Fruit fly (Drosophila melanogaster) whole organism, prepupa: ENCODE data around the gene CG13060.
A peak's percentile ranks its signal among the peaks of the same experiment; 100 is the strongest.

Source experiments
- Blimp-1 ChIP-seq: fragments of 200-800 bp; sonication (Bioruptor generic); optimal IDR thresholded peaks from 3 replicates; lab custom pipeline; 2017; ENCODE audit warnings: missing biosample characterization, missing genetic modification characterization, mild to moderate bottlenecking, moderate library complexity, missing genetic modification reagents
- CG10631 ChIP-seq: fragments of 200-800 bp; sonication (Bioruptor generic); optimal IDR thresholded peaks from 2 replicates; lab custom pipeline; 2016; ENCODE audit warnings: missing biosample characterization, missing genetic modification characterization
- CG11294 ChIP-seq: fragments of 200-800 bp; sonication (Bioruptor generic); IDR thresholded peaks from 2 replicates; pipeline ENCODE4 v1.3.6; 2022; ENCODE audit warnings: missing biosample characterization, missing genetic modification characterization
- CG11762 ChIP-seq: fragments of 200-800 bp; sonication (Bioruptor generic); optimal IDR thresholded peaks from 3 replicates; lab custom pipeline; 2016; ENCODE audit warnings: missing biosample characterization, missing genetic modification characterization; ENCODE audit not compliant: insufficient read depth
- CG15336 ChIP-seq: fragments of 200-800 bp; sonication (Bioruptor generic); IDR thresholded peaks from 2 replicates; pipeline ENCODE4 v1.3.6; 2022; ENCODE audit warnings: missing biosample characterization, missing genetic modification characterization
- CG1621 ChIP-seq: fragments of 200-800 bp; sonication (Bioruptor generic); optimal IDR thresholded peaks from 3 replicates; lab custom pipeline; 2018; ENCODE audit warnings: missing biosample characterization, mild to moderate bottlenecking, missing genetic modification characterization
- CG16779 ChIP-seq: fragments of 200-800 bp; sonication (Bioruptor generic); optimal IDR thresholded peaks from 3 replicates; lab custom pipeline; 2017; ENCODE audit warnings: missing biosample characterization, mild to moderate bottlenecking, missing genetic modification characterization
- CG32006 ChIP-seq: fragments of 200-800 bp; sonication (Bioruptor generic); optimal IDR thresholded peaks from 3 replicates; lab custom pipeline; 2017; ENCODE audit warnings: missing biosample characterization, mild to moderate bottlenecking, missing genetic modification characterization
- CG3919 ChIP-seq: fragments of 200-800 bp; sonication (Bioruptor generic); optimal IDR thresholded peaks from 3 replicates; lab custom pipeline; 2016; ENCODE audit warnings: missing biosample characterization, missing genetic modification characterization
- CG4318 ChIP-seq: fragments of 200-800 bp; sonication (Bioruptor generic); optimal IDR thresholded peaks from 3 replicates; lab custom pipeline; 2017; ENCODE audit warnings: missing biosample characterization, mild to moderate bottlenecking, missing genetic modification characterization
- CG6276 ChIP-seq: fragments of 200-800 bp; sonication (Bioruptor generic); optimal IDR thresholded peaks from 2 replicates; lab custom pipeline; 2017; ENCODE audit warnings: missing biosample characterization, mild to moderate bottlenecking, missing genetic modification characterization
- CG6808 ChIP-seq: fragments of 200-800 bp; sonication (Bioruptor generic); optimal IDR thresholded peaks from 3 replicates; lab custom pipeline; 2017; ENCODE audit warnings: missing biosample characterization, missing genetic modification characterization, mild to moderate bottlenecking, moderate library complexity, missing genetic modification reagents
- CG7368 ChIP-seq: fragments of 200-800 bp; sonication (Bioruptor generic); optimal IDR thresholded peaks from 3 replicates; lab custom pipeline; 2016; ENCODE audit warnings: missing biosample characterization, missing genetic modification characterization
- CG8319 ChIP-seq: fragments of 200-800 bp; sonication (Bioruptor generic); optimal IDR thresholded peaks from 3 replicates; lab custom pipeline; 2016; ENCODE audit warnings: missing biosample characterization, missing genetic modification characterization
- CG8632 ChIP-seq: fragments of 200-800 bp; sonication (Bioruptor generic); optimal IDR thresholded peaks from 3 replicates; lab custom pipeline; 2016; ENCODE audit warnings: missing biosample characterization, missing genetic modification characterization
- CG9139 ChIP-seq: fragments of 200-800 bp; sonication (Bioruptor generic); optimal IDR thresholded peaks from 3 replicates; lab custom pipeline; 2017; ENCODE audit warnings: missing biosample characterization, mild to moderate bottlenecking, missing genetic modification characterization
- Eip75B ChIP-seq: fragments of 200-800 bp; sonication (Bioruptor generic); optimal IDR thresholded peaks from 3 replicates; lab custom pipeline; 2016; ENCODE audit warnings: missing biosample characterization, missing genetic modification characterization
- Eip78C ChIP-seq: fragments of 200-800 bp; sonication (Bioruptor generic); peaks from one replicate; lab custom pipeline; 2016; ENCODE audit warnings: missing biosample characterization, missing genetic modification characterization
- Ets21C ChIP-seq: fragments of 200-800 bp; sonication (Bioruptor generic); optimal IDR thresholded peaks from 3 replicates; lab custom pipeline; 2016; ENCODE audit warnings: missing biosample characterization, missing genetic modification characterization
- Hr39 ChIP-seq: fragments of 200-800 bp; sonication (Bioruptor generic); optimal IDR thresholded peaks from 2 replicates; lab custom pipeline; 2016; ENCODE audit warnings: missing biosample characterization, missing genetic modification characterization
- Hr4 ChIP-seq: fragments of 200-800 bp; sonication (Bioruptor generic); optimal IDR thresholded peaks from 3 replicates; lab custom pipeline; 2016; ENCODE audit warnings: missing biosample characterization, missing genetic modification characterization
- Met ChIP-seq: fragments of 200-800 bp; sonication (Bioruptor generic); optimal IDR thresholded peaks from 3 replicates; lab custom pipeline; 2016; ENCODE audit warnings: missing biosample characterization, missing genetic modification characterization
- Sox102F ChIP-seq: fragments of 200-800 bp; sonication (Bioruptor generic); optimal IDR thresholded peaks from 2 replicates; lab custom pipeline; 2016; ENCODE audit warnings: missing biosample characterization, mild to moderate bottlenecking, missing genetic modification characterization
- Sox14 ChIP-seq: fragments of 200-800 bp; sonication (Bioruptor generic); optimal IDR thresholded peaks from 3 replicates; lab custom pipeline; 2016; ENCODE audit warnings: missing biosample characterization, missing genetic modification characterization
- Sox15 ChIP-seq: fragments of 200-800 bp; sonication (Bioruptor generic); optimal IDR thresholded peaks from 3 replicates; lab custom pipeline; 2016; ENCODE audit warnings: missing biosample characterization, missing genetic modification characterization
- achi ChIP-seq: fragments of 200-800 bp; sonication (Bioruptor generic); optimal IDR thresholded peaks from 3 replicates; lab custom pipeline; 2016; ENCODE audit warnings: missing biosample characterization, missing genetic modification characterization
- acj6 ChIP-seq: fragments of 200-800 bp; sonication (Bioruptor generic); optimal IDR thresholded peaks from 3 replicates; lab custom pipeline; 2016; ENCODE audit warnings: missing biosample characterization, missing genetic modification characterization
- cyc ChIP-seq: fragments of 200-800 bp; sonication (Bioruptor generic); optimal IDR thresholded peaks from 3 replicates; lab custom pipeline; 2016; ENCODE audit warnings: missing biosample characterization, missing genetic modification characterization
- dac ChIP-seq: fragments of 200-800 bp; sonication (Bioruptor generic); optimal IDR thresholded peaks from 2 replicates; lab custom pipeline; 2017; ENCODE audit warnings: missing biosample characterization, mild to moderate bottlenecking, missing genetic modification characterization
- dsx ChIP-seq: fragments of 200-800 bp; optimal IDR thresholded peaks from 3 replicates; lab custom pipeline; 2019; ENCODE audit warnings: missing biosample characterization, mild to moderate bottlenecking, missing genetic modification characterization, moderate library complexity; ENCODE audit not compliant: poor library complexity, severe bottlenecking
- eg ChIP-seq: fragments of 200-800 bp; sonication (Bioruptor generic); IDR thresholded peaks from 3 replicates; pipeline ENCODE4 v1.3.6; 2022; ENCODE audit warnings: missing biosample characterization, missing genetic modification characterization
- fkh ChIP-seq: fragments of 200-800 bp; sonication (Bioruptor generic); optimal IDR thresholded peaks from 3 replicates; lab custom pipeline; 2017; ENCODE audit warnings: missing biosample characterization, mild to moderate bottlenecking, missing genetic modification characterization, moderate library complexity
- lz ChIP-seq: fragments of 200-800 bp; sonication (Bioruptor generic); optimal IDR thresholded peaks from 3 replicates; lab custom pipeline; 2016; ENCODE audit warnings: missing biosample characterization, missing genetic modification characterization
- net ChIP-seq: fragments of 200-800 bp; sonication (Bioruptor generic); optimal IDR thresholded peaks from 3 replicates; lab custom pipeline; 2016; ENCODE audit warnings: missing biosample characterization, missing genetic modification characterization
- pdm3 ChIP-seq: fragments of 200-800 bp; sonication (Bioruptor generic); optimal IDR thresholded peaks from 3 replicates; lab custom pipeline; 2016; ENCODE audit warnings: missing biosample characterization, missing genetic modification characterization
- salr ChIP-seq, 2 experiments: fragments of 200-800 bp; sonication (Bioruptor generic); optimal IDR thresholded peaks; 3 replicates each; lab custom pipeline; 2016 to 2018; ENCODE audit warnings: missing biosample characterization in 2 of 2, missing genetic modification characterization in 2 of 2, mild to moderate bottlenecking in 1 of 2
- ss ChIP-seq, 2 experiments: fragments of 200-800 bp; sonication (Bioruptor generic); optimal IDR thresholded peaks; 2 replicates in 1 of 2; 3 replicates in 1 of 2; lab custom pipeline; 2017 to 2018; ENCODE audit warnings: mild to moderate bottlenecking in 2 of 2, missing biosample characterization in 2 of 2, missing genetic modification characterization in 2 of 2, moderate library complexity in 1 of 2
- svp ChIP-seq: fragments of 200-800 bp; sonication (Bioruptor generic); peaks from one replicate; lab custom pipeline; 2016; ENCODE audit warnings: missing biosample characterization, missing genetic modification characterization
- vri ChIP-seq: fragments of 200-800 bp; sonication (Bioruptor generic); optimal IDR thresholded peaks from 3 replicates; lab custom pipeline; 2016; ENCODE audit warnings: missing biosample characterization, mild to moderate bottlenecking, missing genetic modification characterization

Gene CG13060

DNA sequence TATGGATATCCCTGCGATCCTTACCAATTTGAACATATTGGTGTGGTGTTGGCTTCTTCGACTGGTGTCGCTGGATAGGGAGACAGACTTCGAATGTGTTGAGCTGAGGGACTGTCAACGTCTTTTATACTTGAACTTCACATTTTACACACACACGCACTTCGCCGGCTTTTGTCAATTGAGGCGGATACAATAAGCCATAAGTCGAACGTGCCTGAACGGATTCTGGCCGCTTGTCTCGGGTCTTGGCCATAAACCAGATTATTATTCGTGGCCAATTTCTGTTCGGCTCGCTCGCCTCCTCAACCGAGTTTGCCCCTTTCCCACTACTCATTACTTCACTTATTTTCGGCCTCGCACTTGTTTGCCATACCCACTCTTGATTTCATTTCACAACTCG, 16.6 kb upstream of the CG13060 start, which contains the start of gene CG13044:
TSS of gene CG13044 (minus strand) at position 101 of the 400 bp plus-strand sequence.
- TF ChIP-seq CG11294 (GFP tag; lab: Robert Waterston, UW), result no peak
- no peak for TF ChIP-seq Sox14
- TF ChIP-seq Blimp-1, result peak; percentile 41

DNA sequence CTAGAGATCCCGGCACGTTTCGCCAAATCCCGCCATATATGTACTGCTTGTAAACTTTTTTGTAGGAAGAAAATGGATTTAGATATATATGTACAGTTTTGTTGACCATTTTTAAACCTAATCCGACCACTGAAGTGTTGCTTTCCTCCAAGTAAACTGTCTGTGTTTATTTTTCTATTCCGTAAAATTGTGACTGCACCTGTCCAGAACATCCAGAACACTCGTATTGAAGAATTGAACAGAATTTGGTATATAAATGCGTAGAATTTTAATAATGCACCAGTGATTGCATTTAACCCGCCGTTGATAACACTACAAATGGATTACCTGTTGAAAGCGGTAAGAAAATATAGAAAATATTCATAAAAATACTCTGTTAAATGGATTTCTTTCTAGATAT, 15.7 kb upstream of the CG13060 start, which contains the start of gene CG43249:
TSS of gene CG43249 (plus strand) at position 301 of the 400 bp plus-strand sequence.
- TF ChIP-seq CG1621 (tag; lab: Kevin White, UChicago) (no peak), CG8319 (GFP tag; lab: Kevin White, UChicago) (no peak), dsx (no peak), Sox15 (GFP tag; lab: Kevin White, UChicago) (no peak), Ets21C (GFP tag; lab: Kevin White, UChicago) (no peak), pdm3 (GFP tag; lab: Kevin White, UChicago) (no peak)

DNA sequence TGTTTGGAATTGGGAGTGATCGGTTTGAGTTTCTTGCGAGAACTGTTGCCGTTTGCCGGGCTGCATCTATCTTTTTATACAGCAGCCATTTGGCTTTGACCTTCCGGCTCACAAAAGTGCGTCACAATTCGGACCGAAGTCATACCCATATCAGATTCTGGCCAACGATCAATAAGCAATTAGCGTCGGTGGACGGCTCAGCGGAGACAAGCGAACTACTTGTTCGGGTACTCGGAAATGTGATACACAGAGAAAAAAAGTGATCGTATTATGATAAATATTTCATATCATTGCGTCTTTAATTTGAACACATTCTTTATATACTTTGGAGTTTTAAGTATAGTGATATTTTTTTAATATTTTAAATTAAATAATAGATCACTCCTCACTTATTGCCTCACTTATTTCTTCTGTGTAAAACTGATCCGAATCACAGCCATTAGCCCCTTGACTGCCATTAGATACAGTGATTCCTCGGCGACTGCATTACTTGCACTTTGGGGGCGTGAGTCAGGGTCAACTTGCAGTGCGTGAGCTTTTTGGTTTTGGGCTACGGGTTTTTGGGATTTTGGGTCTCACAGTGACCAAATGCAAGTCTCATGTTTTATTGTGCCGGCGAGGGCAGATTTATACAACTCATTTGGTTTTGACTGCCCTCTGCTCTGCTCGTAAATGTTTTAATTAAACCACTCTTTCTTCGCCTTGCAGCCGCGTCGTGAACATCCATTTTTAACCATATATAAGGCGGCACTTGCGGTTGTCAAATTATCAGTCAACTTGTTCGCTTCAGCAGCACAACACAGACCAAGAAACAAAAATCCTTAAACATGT, 13.6 kb upstream of the CG13060 start, which contains the start of the genes CG13043 and CG13063:
TSS of gene CG13043 (minus strand) at position 51 of the 831 bp plus-strand sequence.
TSS of gene CG13063 (plus strand) at position 781 of the 831 bp plus-strand sequence.
- TF ChIP-seq CG16779 (tag; lab: Kevin White, UChicago) (no peak), CG6808 (GFP tag; lab: Kevin White, UChicago) (no peak), Eip75B (GFP tag; lab: Kevin White, UChicago) (no peak), CG32006 (no peak), Sox102F (GFP tag; lab: Kevin White, UChicago) (no peak), CG8319 (GFP tag; lab: Kevin White, UChicago) (no peak), CG4318 (GFP tag; lab: Kevin White, UChicago) (no peak), svp (GFP tag; lab: Kevin White, UChicago) (peak; percentile 30)

DNA sequence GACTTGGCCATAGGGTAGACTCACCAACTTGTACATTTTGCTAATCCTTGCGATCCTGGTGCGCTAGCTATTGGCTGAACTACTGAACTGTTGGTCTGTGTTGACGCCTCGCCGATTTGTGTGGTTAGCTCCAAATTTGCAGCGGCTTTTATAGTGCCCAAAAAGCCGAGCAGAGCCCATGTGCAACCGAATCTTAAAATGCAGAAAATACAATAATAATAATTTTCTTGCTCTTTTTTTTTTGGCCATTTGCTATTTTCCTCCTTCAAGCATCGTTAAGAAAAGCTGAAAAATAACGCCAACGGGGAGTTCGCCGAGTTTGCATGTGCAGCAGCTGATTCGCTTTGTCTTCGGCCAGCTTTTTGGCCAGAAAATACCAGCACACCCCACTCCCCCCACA, 11.3 kb upstream of the CG13060 start, which contains the start of gene CG13042:
TSS of gene CG13042 (minus strand) at position 101 of the 400 bp plus-strand sequence.
- TF ChIP-seq CG16779 (tag; lab: Kevin White, UChicago) (no peak), Met (GFP tag; lab: Kevin White, UChicago) (no peak), Blimp-1 (no peak), salr (GFP tag; optimal IDR thresholded peaks at IDR 0.05; lab: Kevin White, UChicago) (no peak), dsx (no peak), vri (no peak), CG7368 (GFP tag; lab: Kevin White, UChicago) (no peak), CG15336 (no peak), Eip78C (GFP tag; lab: Kevin White, UChicago) (no peak), CG9139 (no peak), pdm3 (GFP tag; lab: Kevin White, UChicago) (no peak), dac (GFP tag; lab: Kevin White, UChicago) (no peak)

DNA sequence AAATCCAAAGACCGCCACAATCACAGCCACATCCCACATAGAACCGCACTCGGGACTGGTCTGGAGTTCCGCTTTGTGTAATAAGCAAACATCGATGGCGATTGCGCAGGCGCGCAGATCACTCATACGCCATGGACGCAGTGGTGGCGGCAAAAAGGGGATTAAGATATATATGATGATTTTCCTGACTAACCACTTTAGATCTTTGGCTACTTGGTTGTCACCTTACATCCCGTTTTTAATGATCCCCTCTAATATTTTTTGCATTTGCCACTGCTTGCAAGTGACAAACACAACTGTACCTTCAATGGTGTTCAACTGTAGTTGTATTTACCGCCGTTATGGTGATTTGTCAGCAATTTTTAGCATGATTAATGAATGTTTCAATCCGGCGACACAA, 9.7 kb upstream of the CG13060 start:
- TF ChIP-seq CG6276 (GFP tag; lab: Kevin White, UChicago) (peak; percentile 69), CG4318 (GFP tag; lab: Kevin White, UChicago) (peak; percentile 47), CG3919 (GFP tag; lab: Kevin White, UChicago) (peak; percentile 52), eg (peak; percentile 86), Hr39 (GFP tag; lab: Kevin White, UChicago) (peak; percentile 10), achi (GFP tag; lab: Kevin White, UChicago) (peak; percentile 34), Eip78C (GFP tag; lab: Kevin White, UChicago) (peak; percentile 74), ss (GFP tag; optimal IDR thresholded peaks at IDR 0.05; lab: Kevin White, UChicago) (no peak), Met (GFP tag; lab: Kevin White, UChicago) (no peak), CG10631 (GFP tag; lab: Kevin White, UChicago) (peak; percentile 59), lz (GFP tag; lab: Kevin White, UChicago) (peak; percentile 52), Sox15 (GFP tag; lab: Kevin White, UChicago) (no peak), CG15336 (peak; percentile 82), fkh (GFP tag; lab: Kevin White, UChicago) (no peak), Hr4 (GFP tag; lab: Kevin White, UChicago) (peak; percentile 77), cyc (GFP tag; lab: Kevin White, UChicago) (no peak), pdm3 (GFP tag; lab: Kevin White, UChicago) (peak; percentile 36), CG16779 (tag; lab: Kevin White, UChicago) (peak; percentile 37), acj6 (GFP tag; lab: Kevin White, UChicago) (peak; percentile 21), salr (GFP tag; optimal IDR thresholded peaks at IDR 0.05; lab: Kevin White, UChicago) (peak in 1 of 2 experiments; percentile 44), CG8632 (no peak), CG11762 (GFP tag; lab: Kevin White, UChicago) (peak; percentile 8), Sox102F (GFP tag; lab: Kevin White, UChicago) (no peak), svp (GFP tag; lab: Kevin White, UChicago) (no peak), dac (GFP tag; lab: Kevin White, UChicago) (peak; percentile 83), net (GFP tag; lab: Kevin White, UChicago) (peak; percentile 29), CG32006 (peak; percentile 80)
